Fruit fly (Drosophila melanogaster) whole organism, embryonic: Measurements from ENCODE around the gene PIG-L.

Experiments used
- B-H1 ChIP-seq: fragments of 200-800 bp; sonication (Bioruptor generic); IDR thresholded peaks from 3 replicates; pipeline ENCODE4 v1.3.6; 2022; ENCODE audit warnings: missing biosample characterization, missing genetic modification characterization
- CG10274 ChIP-seq: fragments of 200-800 bp; sonication (Bioruptor generic); optimal IDR thresholded peaks from 3 replicates; lab custom pipeline; 2017; ENCODE audit warnings: missing biosample characterization, mild to moderate bottlenecking, missing genetic modification characterization
- CG10321 ChIP-seq: fragments of 200-800 bp; sonication (Bioruptor generic); IDR thresholded peaks from 2 replicates; pipeline ENCODE4 v1.3.6; 2022; ENCODE audit warnings: missing biosample characterization, missing genetic modification characterization
- CG10543 ChIP-seq: fragments of 200-800 bp; sonication (Bioruptor generic); optimal IDR thresholded peaks from 3 replicates; lab custom pipeline; 2017; ENCODE audit warnings: missing biosample characterization, mild to moderate bottlenecking, missing genetic modification characterization, moderate library complexity
- CG11456 ChIP-seq: fragments of 200-800 bp; sonication (Bioruptor generic); IDR thresholded peaks from 3 replicates; pipeline ENCODE4 v1.3.6; 2022; ENCODE audit warnings: missing biosample characterization, missing genetic modification characterization
- CG11504 ChIP-seq: fragments of 200-800 bp; sonication (Bioruptor generic); optimal IDR thresholded peaks from 3 replicates; lab custom pipeline; 2019; ENCODE audit warnings: missing biosample characterization, mild to moderate bottlenecking, missing genetic modification characterization, moderate library complexity
- CG12155 ChIP-seq: fragments of 200-800 bp; sonication (Bioruptor generic); optimal IDR thresholded peaks from 3 replicates; lab custom pipeline; 2016; ENCODE audit warnings: missing biosample characterization, missing genetic modification characterization
- CG15011 ChIP-seq: fragments of 200-800 bp; sonication (Bioruptor generic); optimal IDR thresholded peaks from 3 replicates; lab custom pipeline; 2018; ENCODE audit warnings: missing biosample characterization, mild to moderate bottlenecking, missing genetic modification characterization
- CG15479 ChIP-seq: fragments of 200-800 bp; sonication (Bioruptor generic); optimal IDR thresholded peaks from 3 replicates; lab custom pipeline; 2019; ENCODE audit warnings: missing biosample characterization, mild to moderate bottlenecking, missing genetic modification characterization, moderate library complexity
- CG17361 ChIP-seq: fragments of 200-800 bp; sonication (Bioruptor generic); IDR thresholded peaks from 3 replicates; pipeline ENCODE4 v1.3.6; 2022; ENCODE audit warnings: missing biosample characterization, missing genetic modification characterization
- CG17612 ChIP-seq: fragments of 200-800 bp; sonication (Bioruptor generic); IDR thresholded peaks from 2 replicates; pipeline ENCODE4 v1.3.6; 2022; ENCODE audit warnings: missing biosample characterization, missing genetic modification characterization
- CG17912 ChIP-seq: fragments of 200-800 bp; sonication (Bioruptor generic); optimal IDR thresholded peaks from 2 replicates; lab custom pipeline; 2018; ENCODE audit warnings: missing biosample characterization, mild to moderate bottlenecking, missing genetic modification characterization
- CG18599 ChIP-seq: fragments of 200-800 bp; sonication (Bioruptor generic); optimal IDR thresholded peaks from 3 replicates; lab custom pipeline; 2017; ENCODE audit warnings: missing biosample characterization, missing genetic modification characterization, mild to moderate bottlenecking, moderate library complexity, missing genetic modification reagents
- CG2678 ChIP-seq: fragments of 200-800 bp; sonication (Bioruptor generic); optimal IDR thresholded peaks from 3 replicates; lab custom pipeline; 2019; ENCODE audit warnings: missing biosample characterization, mild to moderate bottlenecking, missing genetic modification characterization, moderate library complexity
- CG30403 ChIP-seq: fragments of 200-800 bp; sonication (Bioruptor generic); optimal IDR thresholded peaks from 3 replicates; lab custom pipeline; 2016; ENCODE audit warnings: missing biosample characterization, missing genetic modification characterization
- CG32532 ChIP-seq: fragments of 200-800 bp; sonication (Bioruptor generic); IDR thresholded peaks from 2 replicates; pipeline ENCODE4 v1.3.6; 2022; ENCODE audit warnings: missing biosample characterization, missing genetic modification characterization
- CG3281 ChIP-seq: fragments of 200-800 bp; sonication (Bioruptor generic); optimal IDR thresholded peaks from 3 replicates; lab custom pipeline; 2017; ENCODE audit warnings: missing biosample characterization, mild to moderate bottlenecking, missing genetic modification characterization
- CG5180 ChIP-seq: fragments of 200-800 bp; sonication (Bioruptor generic); optimal IDR thresholded peaks from 3 replicates; lab custom pipeline; 2017; ENCODE audit warnings: missing biosample characterization, missing genetic modification characterization, mild to moderate bottlenecking, moderate library complexity, missing genetic modification reagents
- CG8765 ChIP-seq: fragments of 200-800 bp; sonication (Bioruptor generic); IDR thresholded peaks from 2 replicates; pipeline ENCODE4 v1.3.6; 2022; ENCODE audit warnings: missing biosample characterization, missing genetic modification characterization
- Camta ChIP-seq: fragments of 200-800 bp; sonication (Bioruptor generic); optimal IDR thresholded peaks from 2 replicates; lab custom pipeline; 2016; ENCODE audit warnings: missing biosample characterization, missing genetic modification characterization
- Dad ChIP-seq: fragments of 200-800 bp; sonication (Bioruptor generic); optimal IDR thresholded peaks from 3 replicates; lab custom pipeline; 2016; ENCODE audit warnings: missing biosample characterization, missing genetic modification characterization
- Dip2 ChIP-seq: fragments of 200-800 bp; sonication (Bioruptor generic); IDR thresholded peaks from 2 replicates; pipeline ENCODE4 v1.3.6; 2022; ENCODE audit warnings: missing biosample characterization, missing genetic modification characterization
- Dip3 ChIP-seq: fragments of 200-800 bp; sonication (Bioruptor generic); optimal IDR thresholded peaks from 3 replicates; lab custom pipeline; 2016; ENCODE audit warnings: missing biosample characterization, missing genetic modification characterization
- Hr3 ChIP-seq: fragments of 200-800 bp; sonication (Bioruptor generic); optimal IDR thresholded peaks from 3 replicates; lab custom pipeline; 2016; ENCODE audit warnings: missing biosample characterization, missing genetic modification characterization
- Hr78 ChIP-seq, 2 experiments: fragments of 200-800 bp in 1 of 2; fragments of >200 bp in 1 of 2; sonication (Bioruptor generic) in 1 of 2; optimal IDR thresholded peaks; 2 replicates each; lab custom pipeline; 2017 to 2019; ENCODE audit warnings: missing biosample characterization in 2 of 2, missing genetic modification characterization in 2 of 2, mild to moderate bottlenecking in 1 of 2, moderate library complexity in 1 of 2
- Hsf ChIP-seq: fragments of 200-800 bp; sonication (Bioruptor generic); optimal IDR thresholded peaks from 3 replicates; lab custom pipeline; 2016; ENCODE audit warnings: missing biosample characterization, missing genetic modification characterization
- Lhr ChIP-seq: fragments of 200-800 bp; sonication (Bioruptor generic); optimal IDR thresholded peaks from 3 replicates; lab custom pipeline; 2017; ENCODE audit warnings: mild to moderate bottlenecking, missing biosample characterization, missing genetic modification reagents, missing genetic modification characterization
- NC2α ChIP-seq: fragments of 200-800 bp; sonication (Bioruptor generic); optimal IDR thresholded peaks from 2 replicates; lab custom pipeline; 2016; ENCODE audit warnings: missing biosample characterization, missing genetic modification characterization
- Opbp ChIP-seq: fragments of 200-800 bp; sonication (Bioruptor generic); IDR thresholded peaks from 3 replicates; pipeline ENCODE4 v1.3.6; 2022; ENCODE audit warnings: missing biosample characterization, missing genetic modification characterization; ENCODE audit not compliant: partially characterized antibody
- TFAM ChIP-seq: fragments of 200-800 bp; sonication (Bioruptor generic); optimal IDR thresholded peaks from 2 replicates; lab custom pipeline; 2017; ENCODE audit warnings: missing biosample characterization, missing genetic modification characterization, inconsistent platforms
- Xrp1 ChIP-seq: fragments of 200-800 bp; sonication (Bioruptor generic); IDR thresholded peaks from 2 replicates; pipeline ENCODE4 v1.3.6; 2022; ENCODE audit warnings: missing biosample characterization, missing genetic modification characterization
- abd-A ChIP-seq: fragments of 200-800 bp; sonication (Bioruptor generic); optimal IDR thresholded peaks from 3 replicates; lab custom pipeline; 2019; ENCODE audit warnings: missing biosample characterization, mild to moderate bottlenecking, missing genetic modification characterization, moderate library complexity
- bowl ChIP-seq: fragments of 200-800 bp; sonication (Bioruptor generic); IDR thresholded peaks from 2 replicates; pipeline ENCODE4 v1.3.6; 2022; ENCODE audit warnings: missing biosample characterization, missing genetic modification characterization
- caup ChIP-seq: fragments of 200-800 bp; sonication (Bioruptor generic); optimal IDR thresholded peaks from 3 replicates; lab custom pipeline; 2017; ENCODE audit warnings: missing biosample characterization, mild to moderate bottlenecking, missing genetic modification characterization, moderate library complexity; ENCODE audit not compliant: severe bottlenecking
- ci ChIP-seq: fragments of 200-800 bp; sonication (Bioruptor generic); IDR thresholded peaks from 3 replicates; pipeline ENCODE4 v1.3.6; 2022; ENCODE audit warnings: missing biosample characterization, missing genetic modification characterization
- crc ChIP-seq: fragments of 200-800 bp; sonication (Bioruptor generic); optimal IDR thresholded peaks from 2 replicates; lab custom pipeline; 2016; ENCODE audit warnings: missing biosample characterization, missing genetic modification characterization
- fd64A ChIP-seq: fragments of 200-800 bp; sonication (Bioruptor generic); optimal IDR thresholded peaks from 3 replicates; lab custom pipeline; 2018; ENCODE audit warnings: missing biosample characterization, mild to moderate bottlenecking, missing genetic modification characterization
- ind ChIP-seq: fragments of 200-800 bp; sonication (Bioruptor generic); optimal IDR thresholded peaks from 3 replicates; lab custom pipeline; 2016; ENCODE audit warnings: missing biosample characterization, missing genetic modification characterization
- jing ChIP-seq: fragments of 200-800 bp; sonication (Bioruptor generic); optimal IDR thresholded peaks from 2 replicates; lab custom pipeline; 2018; ENCODE audit warnings: missing biosample characterization, mild to moderate bottlenecking, missing genetic modification characterization
- lab ChIP-seq: fragments of 200-800 bp; sonication (Bioruptor generic); optimal IDR thresholded peaks from 3 replicates; lab custom pipeline; 2017; ENCODE audit warnings: missing biosample characterization, missing genetic modification characterization, mild to moderate bottlenecking, moderate library complexity, missing genetic modification reagents
- lilli ChIP-seq: fragments of 200-800 bp; sonication (Bioruptor generic); optimal IDR thresholded peaks from 3 replicates; lab custom pipeline; 2016; ENCODE audit warnings: missing biosample characterization, missing genetic modification characterization
- nerfin-2 ChIP-seq: fragments of 200-800 bp; sonication (Bioruptor generic); IDR thresholded peaks from 2 replicates; pipeline ENCODE4 v1.3.6; 2022; ENCODE audit warnings: missing biosample characterization, missing genetic modification characterization; ENCODE audit not compliant: partially characterized antibody
- org-1 ChIP-seq: fragments of 200-800 bp; sonication (Bioruptor generic); optimal IDR thresholded peaks from 2 replicates; lab custom pipeline; 2017; ENCODE audit warnings: missing biosample characterization, missing genetic modification characterization
- p53 ChIP-seq: fragments of 200-800 bp; sonication (Bioruptor generic); optimal IDR thresholded peaks from 2 replicates; lab custom pipeline; 2016; ENCODE audit warnings: missing biosample characterization, missing genetic modification characterization
- peb ChIP-seq: fragments of 200-800 bp; sonication (Bioruptor generic); IDR thresholded peaks from 2 replicates; pipeline ENCODE4 v1.3.6; 2022; ENCODE audit warnings: missing biosample characterization, missing genetic modification characterization
- ro ChIP-seq: fragments of 200-800 bp; sonication (Bioruptor generic); IDR thresholded peaks from 2 replicates; pipeline ENCODE4 v1.3.6; 2022; ENCODE audit warnings: missing biosample characterization, missing genetic modification characterization
- tap ChIP-seq: fragments of 200-800 bp; optimal IDR thresholded peaks from 3 replicates; lab custom pipeline; 2019; ENCODE audit warnings: missing biosample characterization, mild to moderate bottlenecking, missing genetic modification characterization, moderate library complexity
- unpg ChIP-seq: fragments of 200-800 bp; sonication (Bioruptor generic); optimal IDR thresholded peaks from 3 replicates; lab custom pipeline; 2018; ENCODE audit warnings: missing biosample characterization, mild to moderate bottlenecking, missing genetic modification characterization, moderate library complexity
- vnd ChIP-seq: fragments of 200-800 bp; sonication (Bioruptor generic); IDR thresholded peaks from 3 replicates; pipeline ENCODE4 v1.3.6; 2022; ENCODE audit warnings: missing biosample characterization, missing genetic modification characterization; ENCODE audit not compliant: partially characterized antibody

The PIG-L gene

DNA sequence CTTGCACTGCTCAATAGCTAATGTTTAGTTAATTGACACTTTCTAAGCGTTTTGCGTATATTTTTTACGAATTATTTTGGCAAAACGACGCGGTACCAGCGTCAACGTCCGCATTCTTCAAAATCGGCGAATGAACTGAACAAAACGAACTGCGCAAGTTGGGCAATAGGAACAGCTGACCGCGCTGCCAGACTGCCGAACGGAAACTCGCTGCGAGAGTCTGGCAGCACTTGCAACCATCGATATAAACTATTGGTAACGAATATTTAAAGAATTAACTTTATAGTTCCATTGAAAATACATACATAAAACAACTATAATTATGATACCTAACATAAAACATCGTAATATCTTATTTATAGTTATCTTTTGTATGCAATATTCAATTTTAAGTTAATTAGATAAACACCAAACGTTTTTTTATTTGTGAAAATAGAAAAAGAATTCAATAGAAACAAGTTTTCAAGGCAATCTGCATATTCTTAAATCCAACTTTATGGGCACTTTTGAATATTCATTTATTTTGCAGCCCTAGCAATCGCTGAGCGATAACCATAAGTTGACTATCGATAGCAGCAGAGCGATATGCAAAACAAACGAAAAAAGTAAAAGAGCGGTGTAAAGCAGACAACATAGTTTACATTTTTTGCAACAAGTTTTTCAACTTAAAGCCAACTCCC lies 12.6 kb downstream of the PIG-L start, which contains the start of the genes Hs6st and MED25 (continued):
- no peak for TF ChIP-seq jing (GFP tag; lab: Kevin White, UChicago)
- TF ChIP-seq Dip2 (GFP tag; lab: Robert Waterston, UW) = no peak
- peak; percentile 9 for TF ChIP-seq Hsf (GFP tag; lab: Kevin White, UChicago)
- TF ChIP-seq CG8765 (GFP tag; lab: Robert Waterston, UW) = no peak; the same call in 1 of the 2 replicates
- TF ChIP-seq CG18599 (GFP tag; lab: Kevin White, UChicago) = peak; percentile 74
- no peak for TF ChIP-seq Dip3 (GFP tag; lab: Kevin White, UChicago)
- TF ChIP-seq Xrp1 = no peak
- no peak for TF ChIP-seq CG5180 (GFP tag; lab: Kevin White, UChicago)
- TF ChIP-seq CG10321 (GFP tag; lab: Robert Waterston, UW) = no peak
- no peak for TF ChIP-seq CG2678
- no peak for TF ChIP-seq ro
- TF ChIP-seq peb (GFP tag; lab: Robert Waterston, UW) = no peak
- TF ChIP-seq Opbp = peak; percentile 68
- no peak for TF ChIP-seq Hr3 (GFP tag; lab: Kevin White, UChicago)
- peak; percentile 59 for TF ChIP-seq CG15011
- peak; percentile 41; the same call in 1 of the 2 replicates for TF ChIP-seq CG32532
- TF ChIP-seq CG12155 (GFP tag; lab: Kevin White, UChicago) = peak; percentile 39
- TF ChIP-seq CG10543 (GFP tag; lab: Kevin White, UChicago) = peak; percentile 77
- TF ChIP-seq B-H1 = no peak
- TF ChIP-seq lilli (GFP tag; lab: Kevin White, UChicago) = peak; percentile 35
- peak; percentile 29; the same call in 2 of the 3 replicates for TF ChIP-seq ci (GFP tag; lab: Robert Waterston, UW)
- TF ChIP-seq ind (GFP tag; lab: Kevin White, UChicago) = peak; percentile 74
- TF ChIP-seq CG17912 = no peak
- TF ChIP-seq fd64A = no peak
- TF ChIP-seq CG10274 (GFP tag; lab: Kevin White, UChicago) = no peak
- TF ChIP-seq org-1 (GFP tag; lab: Kevin White, UChicago) = no peak
- no peak for TF ChIP-seq NC2α (GFP tag; lab: Kevin White, UChicago)
- TF ChIP-seq CG17612 = no peak
- TF ChIP-seq crc (GFP tag; lab: Kevin White, UChicago) = no peak
- peak; percentile 78 for TF ChIP-seq lab (GFP tag; lab: Kevin White, UChicago)
- TF ChIP-seq bowl (GFP tag; lab: Robert Waterston, UW) = no peak
- peak in 1 of 2 experiments; percentile 15 for TF ChIP-seq Hr78 (GFP tag; optimal IDR thresholded peaks at IDR 0.05; lab: Kevin White, UChicago)
- no peak for TF ChIP-seq p53 (GFP tag; lab: Kevin White, UChicago)
- TF ChIP-seq Dad = peak; percentile 30
- TF ChIP-seq CG30403 (GFP tag; lab: Kevin White, UChicago) = peak; percentile 34
- TF ChIP-seq CG3281 (GFP tag; lab: Kevin White, UChicago) = no peak
- peak; percentile 28; the same call in 1 of the 3 replicates for TF ChIP-seq CG11456
- TF ChIP-seq Lhr (GFP tag; lab: Kevin White, UChicago) = peak; percentile 45
- peak; percentile 62; the same call in 1 of the 2 replicates for TF ChIP-seq nerfin-2 (GFP tag; lab: Robert Waterston, UW)
- TF ChIP-seq CG17361 (GFP tag; lab: Robert Waterston, UW) = peak; percentile 58; the same call in 2 of the 3 replicates
- TF ChIP-seq tap (tag; lab: Kevin White, UChicago) = peak; percentile 2
- TF ChIP-seq caup = peak; percentile 65
- no peak for TF ChIP-seq Camta (GFP tag; lab: Kevin White, UChicago)
- peak; percentile 51 for TF ChIP-seq CG11504 (tag; lab: Kevin White, UChicago)
- no peak for TF ChIP-seq TFAM
- peak; percentile 4 for TF ChIP-seq unpg
- TF ChIP-seq vnd = peak; percentile 65
- TF ChIP-seq CG15479 (GFP tag; lab: Kevin White, UChicago) = peak; percentile 69
- TF ChIP-seq abd-A = no peak
